Worm (Caenorhabditis elegans) whole organism, mixed stage, embryonic: ENCODE results near the gene K02E2.7.

ENCODE experiments used
- M03D4.4 ChIP-seq: sonication (generic microtip); optimal IDR thresholded peaks from 2 replicates; lab custom pipeline; 2017; ENCODE audit warnings: mild to moderate bottlenecking, missing genetic modification characterization, missing compliant biosample characterization
- bed-3 ChIP-seq: fragments of 200-800 bp; sonication (Bioruptor generic); optimal IDR thresholded peaks from 3 replicates; lab custom pipeline; 2018; ENCODE audit warnings: mild to moderate bottlenecking, missing genetic modification characterization, moderate library complexity, missing compliant biosample characterization
- blmp-1 ChIP-seq: fragments of 150-350 bp; optimal IDR thresholded peaks from 2 replicates; lab custom pipeline; 2014; ENCODE audit warnings: missing biosample characterization, missing genetic modification characterization
- ceh-43 ChIP-seq: fragments of 200-800 bp; sonication (Bioruptor generic); optimal IDR thresholded peaks from 2 replicates; lab custom pipeline; 2018; ENCODE audit warnings: mild to moderate bottlenecking, missing genetic modification characterization, moderate library complexity, missing compliant biosample characterization
- ceh-83 ChIP-seq: fragments of 200-800 bp; sonication (Bioruptor generic); optimal IDR thresholded peaks from 2 replicates; lab custom pipeline; 2018; ENCODE audit warnings: mild to moderate bottlenecking, missing genetic modification characterization, missing compliant biosample characterization
- ces-1 ChIP-seq: fragments of 150-350 bp; optimal IDR thresholded peaks from 2 replicates; lab custom pipeline; 2014; ENCODE audit warnings: missing biosample characterization, missing genetic modification reagents, missing genetic modification characterization
- cnd-1 ChIP-seq: fragments of 200-800 bp; sonication (Bioruptor generic); optimal IDR thresholded peaks from 2 replicates; lab custom pipeline; 2018; ENCODE audit warnings: mild to moderate bottlenecking, missing genetic modification characterization, missing compliant biosample characterization
- drap-1 ChIP-seq: fragments of 200-800 bp; sonication (Bioruptor generic); optimal IDR thresholded peaks from 3 replicates; lab custom pipeline; 2018; ENCODE audit warnings: mild to moderate bottlenecking, missing genetic modification characterization, missing compliant biosample characterization
- elt-1 ChIP-seq: sonication (generic microtip); optimal IDR thresholded peaks from 2 replicates; lab custom pipeline; 2017; ENCODE audit warnings: missing genetic modification characterization, mild to moderate bottlenecking, missing compliant biosample characterization, antibody characterized with exemption, moderate library complexity, borderline replicate concordance; ENCODE audit not compliant: insufficient read depth
- elt-3 ChIP-seq: fragments of 150-350 bp; optimal IDR thresholded peaks from 2 replicates; lab custom pipeline; 2014; ENCODE audit warnings: missing biosample characterization, missing genetic modification characterization
- flh-1 ChIP-seq: fragments of 200-800 bp; sonication (Bioruptor generic); optimal IDR thresholded peaks from 2 replicates; lab custom pipeline; 2018; ENCODE audit warnings: mild to moderate bottlenecking, missing genetic modification characterization, moderate library complexity, missing compliant biosample characterization
- ham-2 ChIP-seq: fragments of 200-800 bp; sonication (Bioruptor generic); optimal IDR thresholded peaks from 2 replicates; lab custom pipeline; 2018; ENCODE audit warnings: mild to moderate bottlenecking, missing genetic modification characterization, missing compliant biosample characterization
- hlh-1 ChIP-seq: fragments of 150-350 bp; optimal IDR thresholded peaks from 2 replicates; lab custom pipeline; 2014; ENCODE audit warnings: missing biosample characterization, missing genetic modification reagents, missing genetic modification characterization
- lin-32 ChIP-seq: fragments of 200-800 bp; sonication (Bioruptor generic); optimal IDR thresholded peaks from 2 replicates; lab custom pipeline; 2018; ENCODE audit warnings: mild to moderate bottlenecking, missing genetic modification characterization, missing compliant biosample characterization
- lsy-2 ChIP-seq: fragments of 150-350 bp; optimal IDR thresholded peaks from 2 replicates; lab custom pipeline; 2014; ENCODE audit warnings: missing biosample characterization, missing genetic modification characterization
- mab-5 ChIP-seq: fragments of 150-350 bp; optimal IDR thresholded peaks from 2 replicates; lab custom pipeline; 2014; ENCODE audit warnings: missing biosample characterization, missing genetic modification characterization
- mep-1 ChIP-seq: fragments of 150-350 bp; optimal IDR thresholded peaks from 2 replicates; lab custom pipeline; 2017; ENCODE audit warnings: missing biosample characterization, missing genetic modification reagents, missing genetic modification characterization, inconsistent platforms
- mls-2 ChIP-seq: sonication (generic microtip); optimal IDR thresholded peaks from 2 replicates; lab custom pipeline; 2016; ENCODE audit warnings: mild to moderate bottlenecking, missing genetic modification characterization, moderate library complexity, missing compliant biosample characterization
- nhr-12 ChIP-seq: fragments of 150-350 bp; optimal IDR thresholded peaks from 2 replicates; lab custom pipeline; 2014; ENCODE audit warnings: missing biosample characterization, missing genetic modification characterization
- nhr-2 ChIP-seq: fragments of 150-350 bp; optimal IDR thresholded peaks from 2 replicates; lab custom pipeline; 2014; ENCODE audit warnings: missing biosample characterization, missing genetic modification characterization
- nhr-237 ChIP-seq: fragments of 150-350 bp; optimal IDR thresholded peaks from 2 replicates; lab custom pipeline; 2014; ENCODE audit warnings: missing biosample characterization, missing genetic modification characterization
- nhr-28 ChIP-seq: fragments of 150-350 bp; optimal IDR thresholded peaks from 2 replicates; lab custom pipeline; 2014; ENCODE audit warnings: missing biosample characterization, missing genetic modification characterization
- nhr-76 ChIP-seq: sonication (generic microtip); optimal IDR thresholded peaks from 2 replicates; lab custom pipeline; 2017; ENCODE audit warnings: missing biosample characterization, missing genetic modification characterization
- pha-4 ChIP-seq: fragments of 150-350 bp; optimal IDR thresholded peaks from 2 replicates; lab custom pipeline; 2018; ENCODE audit warnings: missing biosample characterization, missing genetic modification reagents, missing genetic modification characterization
- sptf-1 ChIP-seq: sonication (generic microtip); optimal IDR thresholded peaks from 2 replicates; lab custom pipeline; 2017; ENCODE audit warnings: mild to moderate bottlenecking, missing genetic modification characterization, moderate library complexity, missing compliant biosample characterization
- unc-120 ChIP-seq: sonication (generic microtip); optimal IDR thresholded peaks from 2 replicates; lab custom pipeline; 2017; ENCODE audit warnings: missing genetic modification characterization, missing compliant biosample characterization; ENCODE audit not compliant: poor library complexity, severe bottlenecking
- unc-62 ChIP-seq: fragments of 150-350 bp; optimal IDR thresholded peaks from 2 replicates; lab custom pipeline; 2014; ENCODE audit warnings: missing biosample characterization, missing genetic modification reagents, missing genetic modification characterization
- zip-8 ChIP-seq: fragments of 150-350 bp; optimal IDR thresholded peaks from 2 replicates; lab custom pipeline; 2014; ENCODE audit warnings: missing biosample characterization, missing genetic modification characterization
- ztf-11 ChIP-seq: fragments of 150-350 bp; optimal IDR thresholded peaks from 2 replicates; lab custom pipeline; 2014; ENCODE audit warnings: missing biosample characterization, missing genetic modification characterization

K02E2.7 gene

DNA sequence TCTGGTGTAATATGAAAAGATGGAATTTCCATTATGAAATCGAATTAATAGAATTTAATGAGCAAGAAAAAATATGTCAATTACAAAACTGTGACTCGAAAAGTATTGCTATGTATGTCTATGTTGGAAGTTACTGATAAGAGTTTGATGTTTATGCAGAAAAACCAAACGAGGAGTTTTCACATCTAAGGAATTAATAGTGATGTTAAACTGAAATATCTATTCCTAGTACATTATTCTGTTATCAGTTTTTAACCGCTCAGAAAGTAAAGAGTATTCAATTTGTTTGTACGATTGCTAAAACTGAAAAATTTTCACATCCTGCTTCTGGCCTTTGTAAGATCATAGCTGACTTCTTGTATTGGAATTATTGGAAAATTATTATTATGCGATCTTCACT lies at the start of gene K02E2.7:
Gene K02E2.7 (minus strand): TSS at position 101 of the 400 bp plus-strand sequence.
- no peak for TF ChIP-seq nhr-237 (tag; lab: Kevin White, UChicago)
- no peak for TF ChIP-seq ceh-83 (GFP tag; lab: Kevin White, UChicago)
- no peak for TF ChIP-seq nhr-28 (tag; lab: Kevin White, UChicago)
- TF ChIP-seq bed-3 (GFP tag; lab: Kevin White, UChicago): no peak

DNA sequence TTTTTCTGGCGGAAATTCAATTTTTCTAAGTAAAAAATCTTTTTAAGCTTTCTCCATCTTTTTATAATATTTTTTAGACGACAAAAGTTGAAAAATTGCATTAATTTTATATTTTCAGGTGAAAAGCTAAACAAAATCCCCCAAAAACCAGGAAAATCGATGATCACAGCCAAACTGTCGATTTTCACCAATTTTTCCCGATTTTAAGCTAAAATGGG lies 38.2 kb upstream of the K02E2.7 start, which contains the start of the genes fce-2 and F48F5.8:
Gene fce-2 (plus strand): TSS at position 119 of the 218 bp plus-strand sequence.
Gene F48F5.8 (plus strand): TSS at position 160 of the 218 bp plus-strand sequence.
- TF ChIP-seq bed-3 (GFP tag; lab: Kevin White, UChicago) (no peak), elt-1 (tag; lab: Kevin White, UChicago) (no peak), pha-4 (no peak), cnd-1 (tag; lab: Kevin White, UChicago) (no peak), hlh-1 (tag; lab: Kevin White, UChicago) (no peak), zip-8 (no peak), flh-1 (GFP tag; lab: Kevin White, UChicago) (no peak), ceh-83 (GFP tag; lab: Kevin White, UChicago) (no peak), ztf-11 (tag; lab: Kevin White, UChicago) (no peak), mab-5 (tag; lab: Kevin White, UChicago) (no peak)

DNA sequence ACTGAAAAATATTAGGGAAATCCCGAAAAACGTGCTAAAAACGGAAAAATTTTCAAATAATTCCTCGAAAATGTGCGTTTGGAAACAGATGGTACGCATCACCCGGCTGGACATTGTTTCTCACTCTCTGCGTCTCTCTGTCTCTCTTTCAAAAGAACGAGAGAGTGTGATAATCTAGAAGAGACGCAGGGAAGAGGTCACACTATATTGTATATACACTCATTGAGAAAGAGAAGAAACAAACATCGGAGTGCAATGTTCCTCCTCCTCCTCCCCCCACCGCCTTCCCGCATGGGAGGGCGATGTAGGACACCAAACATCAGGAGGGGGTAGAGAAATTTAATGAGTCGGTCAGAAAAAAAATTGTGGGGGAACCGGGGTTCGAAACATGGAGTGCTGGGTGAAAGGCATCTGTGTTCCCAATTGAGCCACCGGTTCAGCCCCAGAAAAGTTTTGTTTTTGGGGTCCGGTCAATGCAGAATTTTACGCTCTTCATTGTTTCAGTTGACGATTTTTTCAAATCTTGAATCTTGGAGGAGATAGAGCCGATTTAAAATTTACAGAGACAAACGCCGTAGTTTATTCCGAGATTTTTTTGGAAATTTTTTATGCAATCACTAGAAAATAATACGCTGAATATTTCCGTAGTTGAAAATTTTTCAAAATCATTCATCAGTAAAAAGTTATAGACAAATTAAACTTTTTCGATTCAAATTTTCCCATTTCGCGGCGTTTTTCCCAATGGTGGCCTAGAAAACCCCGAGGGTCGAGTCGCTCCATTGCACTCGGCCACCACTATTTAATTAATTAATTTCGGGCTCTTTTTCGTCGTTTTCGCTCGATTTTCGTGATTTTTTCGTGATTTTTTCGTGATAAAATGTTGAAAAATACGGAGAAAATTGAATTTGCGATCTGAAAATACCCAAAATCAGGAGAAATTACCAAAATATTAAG lies 37.7 kb upstream of the K02E2.7 start:
- TF ChIP-seq mep-1 (tag; lab: Kevin White, UChicago) (peak; percentile 63), ham-2 (no peak), nhr-12 (tag; lab: Kevin White, UChicago) (no peak), unc-62 (GFP tag; lab: Kevin White, UChicago) (peak; percentile 32), drap-1 (GFP tag; lab: Kevin White, UChicago) (peak; percentile 6), nhr-237 (tag; lab: Kevin White, UChicago) (peak; percentile 32), mls-2 (tag; lab: Kevin White, UChicago) (peak; percentile 37), pha-4 (peak; percentile 76), unc-120 (tag; lab: Kevin White, UChicago) (peak; percentile 69), M03D4.4 (tag; lab: Kevin White, UChicago) (peak; percentile 35), elt-3 (no peak), nhr-2 (tag; lab: Kevin White, UChicago) (peak; percentile 45), ces-1 (peak; percentile 80), nhr-76 (tag; lab: Kevin White, UChicago) (no peak), lin-32 (GFP tag; lab: Kevin White, UChicago) (peak; percentile 68), lsy-2 (peak; percentile 42), cnd-1 (tag; lab: Kevin White, UChicago) (peak; percentile 87), sptf-1 (tag; lab: Kevin White, UChicago) (peak; percentile 61)
- TF ChIP-seq, all 35 proteins: peak for 14

DNA sequence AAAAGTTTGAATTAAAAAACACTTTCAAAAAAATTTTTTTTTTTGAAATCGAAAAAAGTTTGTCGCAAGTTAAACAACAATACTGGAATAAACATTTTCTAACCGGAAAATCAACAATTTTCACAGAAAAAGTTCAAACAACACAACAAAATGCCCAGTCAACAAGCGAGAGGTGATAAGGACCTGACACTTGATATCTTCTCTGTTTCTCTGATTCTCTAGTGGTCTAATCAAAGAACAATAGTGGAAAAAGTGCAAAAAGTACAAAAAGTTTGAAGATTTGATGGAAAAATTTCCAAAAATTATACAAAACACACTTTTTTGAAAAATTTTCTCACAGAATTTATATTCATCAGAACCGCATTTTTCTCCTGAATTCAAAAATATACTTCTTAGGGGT lies 36.6 kb upstream of the K02E2.7 start:
- no peak for TF ChIP-seq ceh-43
- no peak for TF ChIP-seq ceh-83 (GFP tag; lab: Kevin White, UChicago)
- TF ChIP-seq nhr-12 (tag; lab: Kevin White, UChicago): no peak

DNA sequence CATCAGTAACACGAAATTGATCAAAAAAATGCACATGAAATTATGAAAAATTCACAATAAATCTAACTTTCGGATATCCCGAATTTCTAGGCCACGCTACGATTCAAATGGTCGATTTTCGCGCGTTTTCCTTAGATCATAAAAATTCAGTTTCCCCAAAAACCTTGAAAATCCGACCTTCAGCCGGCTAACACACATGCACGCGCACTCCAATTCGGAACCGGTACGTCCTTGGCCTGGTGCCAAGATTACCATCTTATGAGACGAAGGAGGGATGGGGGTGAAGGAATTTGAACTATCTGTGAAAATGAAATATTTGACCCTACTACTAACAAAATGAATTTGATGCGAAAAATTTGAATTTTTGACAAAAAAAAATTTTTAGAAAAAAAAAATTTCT lies 35.9 kb upstream of the K02E2.7 start:
- no peak for TF ChIP-seq blmp-1 (tag; lab: Kevin White, UChicago)
- peak; percentile 5 for TF ChIP-seq elt-1 (tag; lab: Kevin White, UChicago)
- peak; percentile 19 for TF ChIP-seq mep-1 (tag; lab: Kevin White, UChicago)
- no peak for TF ChIP-seq unc-62 (GFP tag; lab: Kevin White, UChicago)
